Worm (Caenorhabditis elegans): Measurements from ENCODE around the gene ZK616.1.

ZK616.1 gene

ce11 chrIV:5411641-5412337 is 11.1 kb downstream of the ZK616.1 start, which contains the start of gene ZK616.8:
Gene ZK616.8 (minus strand): TSS chrIV:5412193.
- TF ChIP-seq elt-3 (tag; optimal IDR thresholded peaks at IDR 0.05): no peak
- no peak for TF ChIP-seq R02D3.7 (tag; optimal IDR thresholded peaks at IDR 0.05)
- TF ChIP-seq mbf-1 (tag; optimal IDR thresholded peaks at IDR 0.05): no peak
- no peak for TF ChIP-seq peb-1 (tag; optimal IDR thresholded peaks at IDR 0.05)
- TF ChIP-seq skn-1 (tag; optimal IDR thresholded peaks at IDR 0.05): no peak
- TF ChIP-seq unc-39 (tag; optimal IDR thresholded peaks at IDR 0.05): no peak
- TF ChIP-seq ztf-1 (GFP tag; conservative IDR thresholded peaks at IDR 0.05): no peak
- TF ChIP-seq Y55F3AM.14 (GFP tag; optimal IDR thresholded peaks at IDR 0.05): no peak
- no peak for TF ChIP-seq ztf-11 (tag; optimal IDR thresholded peaks at IDR 0.05)
- no peak for TF ChIP-seq zag-1 (tag; optimal IDR thresholded peaks at IDR 0.05)
- TF ChIP-seq sem-4 (tag; optimal IDR thresholded peaks at IDR 0.05): no peak
- TF ChIP-seq mab-5 (tag; optimal IDR thresholded peaks at IDR 0.05): no peak
- TF ChIP-seq C34F6.9 (tag; optimal IDR thresholded peaks at IDR 0.05): no peak
- TF ChIP-seq dmd-4 (tag; optimal IDR thresholded peaks at IDR 0.05): no peak

- TF ChIP-seq nhr-11 (tag; optimal IDR thresholded peaks at IDR 0.05) (no peak), ceh-16 (tag; optimal IDR thresholded peaks at IDR 0.05) (no peak), dmd-4 (tag; optimal IDR thresholded peaks at IDR 0.05) (no peak), nhr-237 (tag; optimal IDR thresholded peaks at IDR 0.05) (no peak), nhr-10 (tag; optimal IDR thresholded peaks at IDR 0.05) (no peak), nhr-77 (tag; optimal IDR thresholded peaks at IDR 0.05) (no peak), gmeb-1 (tag; optimal IDR thresholded peaks at IDR 0.05) (no peak), unc-39 (tag; optimal IDR thresholded peaks at IDR 0.05) (no peak), sma-3 (GFP tag; optimal IDR thresholded peaks at IDR 0.05) (no peak), elt-3 (tag; optimal IDR thresholded peaks at IDR 0.05) (no peak), ceh-82 (tag; optimal IDR thresholded peaks at IDR 0.05) (no peak), Y55F3AM.14 (GFP tag; optimal IDR thresholded peaks at IDR 0.05) (no peak)
Measured at ce11 chrIV:5415696-5416095, 15.0 kb downstream of the ZK616.1 start, which contains the start of gene spp-7. Gene spp-7 (minus strand): TSS chrIV:5415796.

- no peak for TF ChIP-seq ceh-16 (tag; optimal IDR thresholded peaks at IDR 0.05)
- no peak for TF ChIP-seq ztf-11 (tag; optimal IDR thresholded peaks at IDR 0.05)
- no peak for TF ChIP-seq nhr-11 (tag; optimal IDR thresholded peaks at IDR 0.05)
- no peak for TF ChIP-seq nhr-6 (tag; optimal IDR thresholded peaks at IDR 0.05)
- TF ChIP-seq ZK546.5 (tag; optimal IDR thresholded peaks at IDR 0.05): no peak
- no peak for TF ChIP-seq crh-2 (tag; optimal IDR thresholded peaks at IDR 0.05)
- no peak for TF ChIP-seq dmd-4 (tag; optimal IDR thresholded peaks at IDR 0.05)
- no peak for TF ChIP-seq snpc-4 (tag; optimal IDR thresholded peaks at IDR 0.05)
- TF ChIP-seq C34F6.9 (tag; optimal IDR thresholded peaks at IDR 0.05): no peak
- TF ChIP-seq ama-1 (optimal IDR thresholded peaks at IDR 0.05): no peak
- TF ChIP-seq lin-11 (tag; optimal IDR thresholded peaks at IDR 0.05): no peak
Measured at ce11 chrIV:5419122-5419521, 18.4 kb downstream of the ZK616.1 start, which contains the start of gene ehn-3. Gene ehn-3 (minus strand): TSS chrIV:5419222.

ce11 chrIV:5438705-5439104 is 38.0 kb downstream of the ZK616.1 start, which contains the start of gene mgl-3:
Gene mgl-3 (plus strand): TSS chrIV:5439005.
- TF ChIP-seq unc-55 (GFP tag; optimal IDR thresholded peaks at IDR 0.05): no peak
- TF ChIP-seq nhr-129 (tag; optimal IDR thresholded peaks at IDR 0.05): no peak
- TF ChIP-seq nhr-11 (tag; optimal IDR thresholded peaks at IDR 0.05): no peak
- no peak for TF ChIP-seq dmd-4 (tag; optimal IDR thresholded peaks at IDR 0.05)
- TF ChIP-seq gmeb-1 (tag; optimal IDR thresholded peaks at IDR 0.05): no peak
- no peak for TF ChIP-seq sem-4 (tag; optimal IDR thresholded peaks at IDR 0.05)
- TF ChIP-seq sma-9 (GFP tag; optimal IDR thresholded peaks at IDR 0.05): no peak
- no peak for TF ChIP-seq sma-9 (tag; optimal IDR thresholded peaks at IDR 0.05)
- no peak for TF ChIP-seq ztf-4 (tag; optimal IDR thresholded peaks at IDR 0.05)
- TF ChIP-seq nhr-237 (tag; optimal IDR thresholded peaks at IDR 0.05): no peak
- no peak for TF ChIP-seq mab-5 (tag; optimal IDR thresholded peaks at IDR 0.05)
- no peak for TF ChIP-seq lsy-2 (tag; optimal IDR thresholded peaks at IDR 0.05)
- no peak for TF ChIP-seq C34F6.9 (tag; optimal IDR thresholded peaks at IDR 0.05)
- TF ChIP-seq elt-3 (tag; optimal IDR thresholded peaks at IDR 0.05): no peak
- no peak for TF ChIP-seq nhr-23 (tag; optimal IDR thresholded peaks at IDR 0.05)
- no peak for TF ChIP-seq ztf-11 (tag; optimal IDR thresholded peaks at IDR 0.05)
- no peak for TF ChIP-seq egl-27 (tag; optimal IDR thresholded peaks at IDR 0.05)
- TF ChIP-seq sma-3 (GFP tag; optimal IDR thresholded peaks at IDR 0.05): no peak
- TF ChIP-seq crh-2 (tag; optimal IDR thresholded peaks at IDR 0.05): no peak

Measured in whole organism, L2 larva.